Worm (Caenorhabditis elegans) whole organism, midembryonic: ENCODE data around the gene eif-2Bepsilon.

Experiments used
- T22C8.4 ChIP-seq: fragments of 200-800 bp; sonication (Bioruptor generic); IDR thresholded peaks from 2 replicates; pipeline ENCODE4 v1.3.6; 2022; ENCODE audit warnings: missing genetic modification characterization, missing compliant biosample characterization
- cog-1 ChIP-seq: sonication (generic microtip); optimal IDR thresholded peaks from 2 replicates; lab custom pipeline; 2016; ENCODE audit warnings: missing genetic modification characterization, missing compliant biosample characterization
- flt-1 ChIP-seq: fragments of 200-800 bp; sonication (Bioruptor generic); IDR thresholded peaks from 2 replicates; pipeline ENCODE4 v1.3.6; 2022; ENCODE audit warnings: missing genetic modification characterization, missing compliant biosample characterization
- klf-2 ChIP-seq: fragments of 200-800 bp; sonication (Bioruptor generic); conservative IDR thresholded peaks from 2 replicates; pipeline ENCODE4 v1.3.6; 2022; ENCODE audit warnings: missing genetic modification reagents, missing genetic modification characterization, missing compliant biosample characterization
- med-1 ChIP-seq: sonication (generic microtip); optimal IDR thresholded peaks from 2 replicates; lab custom pipeline; 2017; ENCODE audit warnings: missing genetic modification characterization, mild to moderate bottlenecking, missing compliant biosample characterization, antibody characterized with exemption, missing genetic modification reagents; ENCODE audit not compliant: insufficient read depth
- ref-1 ChIP-seq: fragments of 200-800 bp; sonication (Bioruptor generic); conservative IDR thresholded peaks from 2 replicates; pipeline ENCODE4 v1.3.6; 2022; ENCODE audit warnings: missing genetic modification reagents, missing genetic modification characterization, missing compliant biosample characterization
- tab-1 ChIP-seq: fragments of 200-800 bp; sonication (Bioruptor generic); IDR thresholded peaks from 2 replicates; pipeline ENCODE4 v1.3.6; 2022; ENCODE audit warnings: missing genetic modification characterization, missing compliant biosample characterization
- ztf-23 ChIP-seq: fragments of 200-800 bp; sonication (Bioruptor generic); IDR thresholded peaks from 2 replicates; pipeline ENCODE4 v1.3.6; 2022; ENCODE audit warnings: missing genetic modification reagents, missing genetic modification characterization, missing compliant biosample characterization
- ztf-29 ChIP-seq: fragments of 200-800 bp; sonication (Bioruptor generic); IDR thresholded peaks from 2 replicates; pipeline ENCODE4 v1.3.6; 2022; ENCODE audit warnings: missing genetic modification reagents, missing genetic modification characterization, missing compliant biosample characterization

eif-2Bepsilon gene

DNA sequence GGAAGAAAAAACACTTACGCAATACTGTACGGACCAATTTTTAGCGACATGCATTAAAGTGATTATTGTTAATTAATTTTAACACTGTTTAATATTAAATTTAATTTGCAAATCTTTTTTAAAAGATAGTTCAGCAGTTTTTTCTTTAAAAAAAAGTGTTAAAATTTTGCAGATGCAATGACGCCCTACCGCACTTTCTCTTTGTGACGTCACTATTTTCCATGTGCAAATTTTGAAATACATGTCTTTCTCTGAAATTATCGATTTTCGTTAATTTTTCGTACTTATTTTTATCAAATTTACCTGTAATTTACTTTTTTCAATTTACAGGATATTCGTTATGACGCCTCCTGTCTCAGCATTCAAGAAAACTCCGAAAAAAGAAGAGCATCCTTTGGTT lies at the start of gene eif-2Bepsilon, which contains the start of gene piga-1:
TSS of gene eif-2Bepsilon (plus strand) at position 331 of the 400 bp plus-strand sequence.
TSS of gene piga-1 (minus strand) at position 174 of the 400 bp plus-strand sequence.
- TF ChIP-seq med-1 (no peak), flt-1 (no peak), tab-1 (GFP tag; lab: Robert Waterston, UW) (no peak), ztf-29 (no peak), ztf-23 (no peak), ref-1 (GFP tag; lab: Robert Waterston, UW) (no peak), T22C8.4 (no peak)

DNA sequence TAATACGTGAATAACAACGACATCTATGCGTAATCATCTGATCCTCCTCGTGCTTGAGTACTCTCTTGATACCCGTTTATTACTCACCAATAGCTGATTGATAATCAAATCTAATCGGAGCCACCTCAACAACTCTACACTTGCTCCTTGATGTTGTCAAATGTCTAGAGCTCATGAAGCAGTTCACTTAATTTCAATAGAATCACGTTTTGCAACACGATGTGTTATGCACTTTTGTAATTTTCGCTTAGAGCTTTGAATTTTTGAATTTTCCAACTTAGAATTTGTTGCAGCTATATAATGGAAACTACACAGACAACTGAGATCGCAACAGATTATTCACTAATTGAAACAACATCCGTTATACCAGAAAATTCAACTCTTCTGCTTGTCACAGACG lies 49.2 kb upstream of the eif-2Bepsilon start, which contains the start of gene T22C8.1:
TSS of gene T22C8.1 (plus strand) at position 301 of the 400 bp plus-strand sequence.
- no peak for TF ChIP-seq cog-1 (tag; lab: Kevin White, UChicago)
- TF ChIP-seq flt-1 = no peak
- TF ChIP-seq ztf-29 = no peak
- no peak for TF ChIP-seq ref-1 (GFP tag; lab: Robert Waterston, UW)

DNA sequence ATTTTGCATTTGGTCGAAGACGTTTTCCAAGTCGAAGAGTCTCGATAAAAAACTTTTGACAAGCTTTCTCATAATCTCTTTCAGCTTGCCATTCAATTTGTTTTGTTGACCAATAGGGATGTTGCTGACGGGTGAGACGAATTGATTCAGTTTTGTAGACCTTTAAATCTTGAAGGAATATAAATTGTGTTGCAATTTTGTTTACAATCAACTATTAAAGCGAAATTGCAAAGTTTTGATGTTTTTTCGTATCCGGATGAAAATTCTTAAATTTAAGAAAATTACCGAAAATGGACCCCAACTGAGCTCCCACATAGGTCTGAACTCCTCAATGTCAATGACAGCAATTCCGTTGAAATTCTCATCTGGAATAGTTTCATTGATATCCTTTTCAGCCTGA lies 45.5 kb upstream of the eif-2Bepsilon start:
- TF ChIP-seq ref-1 (GFP tag; lab: Robert Waterston, UW) = no peak
- no peak for TF ChIP-seq cog-1 (tag; lab: Kevin White, UChicago)
- TF ChIP-seq klf-2 (GFP tag; lab: Robert Waterston, UW) = no peak
- TF ChIP-seq ztf-23 = no peak
- no peak for TF ChIP-seq med-1
- no peak for TF ChIP-seq ztf-29
- TF ChIP-seq tab-1 (GFP tag; lab: Robert Waterston, UW) = no peak
- no peak for TF ChIP-seq T22C8.4
- no peak for TF ChIP-seq flt-1

DNA sequence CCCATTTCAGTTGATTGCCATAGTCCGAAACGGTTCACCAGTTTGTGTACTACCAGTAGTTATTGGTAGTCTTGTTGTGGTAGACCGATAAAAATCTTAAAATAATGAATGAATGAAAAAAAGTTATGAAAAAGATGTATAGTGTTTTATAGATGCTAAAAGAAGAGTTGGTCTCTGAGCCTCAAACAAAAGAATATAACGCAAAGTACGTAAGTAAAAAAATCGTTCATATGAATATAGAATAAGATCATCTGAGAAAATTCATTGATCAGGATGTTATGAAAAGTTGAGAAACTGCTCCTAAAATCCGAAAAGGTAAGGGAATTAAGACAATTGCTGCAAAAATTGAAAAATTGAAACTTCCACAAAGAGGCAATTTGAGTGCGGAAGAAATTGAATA lies 44.2 kb upstream of the eif-2Bepsilon start, which contains the start of gene chhy-1:
TSS of gene chhy-1 (minus strand) at position 101 of the 400 bp plus-strand sequence.
- TF ChIP-seq med-1 = no peak
- TF ChIP-seq flt-1 = no peak
- no peak for TF ChIP-seq tab-1 (GFP tag; lab: Robert Waterston, UW)
- no peak for TF ChIP-seq ztf-29
- TF ChIP-seq ztf-23 = no peak
- no peak for TF ChIP-seq klf-2 (GFP tag; lab: Robert Waterston, UW)
- TF ChIP-seq ref-1 (GFP tag; lab: Robert Waterston, UW) = no peak
- no peak for TF ChIP-seq cog-1 (tag; lab: Kevin White, UChicago)
- TF ChIP-seq T22C8.4 = no peak

DNA sequence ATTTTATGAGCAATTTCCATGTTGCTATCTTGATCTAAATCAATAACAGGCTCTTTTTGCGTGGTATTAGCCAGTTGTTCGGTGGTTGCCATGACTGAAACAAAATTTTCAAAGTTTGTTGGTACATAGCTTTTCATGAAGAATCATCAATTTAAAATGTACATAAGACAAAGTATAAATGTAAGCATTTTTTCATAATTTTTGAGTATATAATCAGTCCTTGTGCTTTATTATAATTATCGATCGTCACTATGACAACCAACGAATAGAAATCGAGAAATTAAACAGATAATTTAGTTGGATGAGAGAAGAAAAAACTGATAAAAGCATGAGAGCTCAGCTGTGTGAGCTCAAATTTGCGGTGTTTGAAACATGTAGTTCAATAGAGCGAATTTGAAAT lies 39.8 kb upstream of the eif-2Bepsilon start, which contains the start of gene T22C8.3:
TSS of gene T22C8.3 (minus strand) at position 101 of the 400 bp plus-strand sequence.
- TF ChIP-seq T22C8.4 (no peak), klf-2 (GFP tag; lab: Robert Waterston, UW) (no peak), med-1 (no peak), cog-1 (tag; lab: Kevin White, UChicago) (no peak), ztf-23 (no peak), ref-1 (GFP tag; lab: Robert Waterston, UW) (no peak), ztf-29 (no peak), tab-1 (GFP tag; lab: Robert Waterston, UW) (no peak)

DNA sequence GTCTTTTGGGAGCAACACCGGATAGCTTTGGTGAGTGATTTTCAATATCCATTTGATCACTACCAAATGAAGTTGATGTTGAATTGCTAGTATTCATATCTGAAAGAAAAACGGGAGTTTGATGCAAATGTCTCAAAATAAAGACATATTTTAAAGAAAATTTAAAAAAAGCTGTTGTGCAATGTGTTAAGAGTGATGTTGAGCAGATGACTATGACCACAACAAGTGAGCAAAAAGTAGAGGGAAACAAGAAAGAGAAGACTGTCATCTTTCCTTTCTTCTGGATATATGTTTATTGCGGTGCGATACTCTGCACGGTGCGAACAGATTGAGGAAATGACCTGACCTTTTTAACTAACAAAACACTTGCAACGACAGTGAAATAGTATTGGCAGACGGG lies 38.3 kb upstream of the eif-2Bepsilon start, which contains the start of gene T22C8.4:
TSS of gene T22C8.4 (minus strand) at position 101 of the 400 bp plus-strand sequence.
- TF ChIP-seq med-1 = no peak
- TF ChIP-seq ztf-29 = no peak
- TF ChIP-seq tab-1 (GFP tag; lab: Robert Waterston, UW) = no peak
- TF ChIP-seq T22C8.4 = no peak
- TF ChIP-seq ref-1 (GFP tag; lab: Robert Waterston, UW) = no peak
- TF ChIP-seq ztf-23 = no peak
- TF ChIP-seq cog-1 (tag; lab: Kevin White, UChicago) = no peak
- TF ChIP-seq klf-2 (GFP tag; lab: Robert Waterston, UW) = no peak

DNA sequence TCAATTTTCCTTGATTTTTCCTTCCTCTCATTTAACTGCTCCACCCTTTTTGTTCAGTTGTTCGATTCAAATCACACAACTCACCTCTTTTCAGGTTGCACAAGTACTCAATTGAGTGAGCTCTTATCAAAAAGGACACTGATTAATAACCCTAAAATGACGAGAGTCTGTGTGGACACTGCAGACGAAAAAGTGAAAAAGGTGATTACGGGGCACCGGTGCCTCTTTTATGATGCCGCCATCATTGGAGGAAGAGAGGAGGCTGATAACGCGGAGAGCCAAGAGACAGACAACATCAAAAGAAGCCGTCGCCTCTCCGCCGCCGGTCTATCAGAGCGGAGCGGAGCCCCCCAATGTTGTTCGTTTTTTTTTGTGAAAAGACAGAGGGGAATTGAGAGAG lies 36.5 kb upstream of the eif-2Bepsilon start, which contains the start of gene sptf-2:
TSS of gene sptf-2 (plus strand) at position 297 of the 400 bp plus-strand sequence.
- TF ChIP-seq T22C8.4 (no peak), med-1 (no peak), klf-2 (GFP tag; lab: Robert Waterston, UW) (no peak)

DNA sequence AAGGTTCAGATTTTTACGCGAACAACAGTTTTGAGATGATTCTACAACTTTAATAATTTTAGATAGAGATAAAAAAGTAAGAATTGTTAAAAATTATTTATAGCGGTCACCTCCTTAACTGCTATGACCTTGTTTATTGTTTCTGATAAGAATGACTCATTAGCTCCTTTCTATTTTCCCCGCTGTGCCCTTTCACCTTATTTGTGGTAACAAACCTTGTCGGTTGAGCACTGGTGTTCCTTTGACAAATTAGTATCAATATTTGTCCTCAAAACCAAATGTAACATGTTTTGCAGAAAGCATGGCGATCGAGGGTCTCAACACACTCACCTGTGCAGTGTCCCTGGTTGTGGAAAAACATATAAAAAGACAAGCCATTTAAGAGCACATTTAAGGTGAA lies 35.1 kb upstream of the eif-2Bepsilon start:
- TF ChIP-seq tab-1 (GFP tag; lab: Robert Waterston, UW) (no peak), ztf-23 (no peak), cog-1 (tag; lab: Kevin White, UChicago) (no peak), klf-2 (GFP tag; lab: Robert Waterston, UW) (no peak), T22C8.4 (no peak), ref-1 (GFP tag; lab: Robert Waterston, UW) (no peak), ztf-29 (no peak), flt-1 (no peak), med-1 (no peak)

DNA sequence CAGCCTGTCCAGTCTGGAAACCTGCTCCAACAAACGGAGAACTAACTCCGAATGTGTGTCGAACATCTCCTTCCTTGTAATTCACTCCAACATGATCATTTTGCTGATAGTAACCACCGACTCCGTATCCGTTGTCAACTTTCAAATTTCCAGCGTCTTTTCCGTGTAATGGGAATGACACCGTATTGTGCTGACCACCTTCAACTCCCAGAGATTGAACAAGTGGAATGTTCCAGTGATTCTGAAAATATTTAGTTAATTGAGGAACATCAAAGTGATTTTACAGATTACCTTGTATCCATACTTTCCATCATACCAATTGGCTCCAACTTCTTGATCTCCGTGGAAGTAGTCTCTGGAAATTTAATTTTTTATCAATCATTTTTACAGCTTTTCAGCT lies 33.8 kb upstream of the eif-2Bepsilon start:
- no peak for TF ChIP-seq flt-1

DNA sequence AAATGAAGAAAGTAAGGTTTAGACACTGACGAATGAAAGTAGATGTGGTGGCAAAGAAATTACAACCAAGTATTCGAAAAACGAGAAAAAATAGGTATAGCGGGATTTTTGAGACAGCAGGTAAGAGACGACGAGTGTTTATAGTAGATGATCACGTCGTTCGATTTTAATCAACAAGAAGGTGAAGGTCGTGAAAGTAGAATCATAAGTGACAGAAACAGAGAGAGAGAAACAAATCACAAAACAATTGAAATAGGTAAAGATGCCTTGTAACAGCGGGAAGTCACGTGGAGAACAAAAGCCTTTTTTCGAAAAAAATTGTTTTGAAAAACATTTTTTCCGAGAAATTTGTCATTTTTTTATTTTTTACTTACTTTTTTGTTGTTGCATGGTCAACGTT lies 31.6 kb upstream of the eif-2Bepsilon start, which contains the start of gene T22C8.6:
TSS of gene T22C8.6 (minus strand) at position 194 of the 400 bp plus-strand sequence.
- TF ChIP-seq tab-1 (GFP tag; lab: Robert Waterston, UW) (no peak), flt-1 (no peak), ref-1 (GFP tag; lab: Robert Waterston, UW) (no peak), T22C8.4 (no peak), ztf-23 (no peak), med-1 (no peak), ztf-29 (no peak), cog-1 (tag; lab: Kevin White, UChicago) (no peak), klf-2 (GFP tag; lab: Robert Waterston, UW) (no peak)

DNA sequence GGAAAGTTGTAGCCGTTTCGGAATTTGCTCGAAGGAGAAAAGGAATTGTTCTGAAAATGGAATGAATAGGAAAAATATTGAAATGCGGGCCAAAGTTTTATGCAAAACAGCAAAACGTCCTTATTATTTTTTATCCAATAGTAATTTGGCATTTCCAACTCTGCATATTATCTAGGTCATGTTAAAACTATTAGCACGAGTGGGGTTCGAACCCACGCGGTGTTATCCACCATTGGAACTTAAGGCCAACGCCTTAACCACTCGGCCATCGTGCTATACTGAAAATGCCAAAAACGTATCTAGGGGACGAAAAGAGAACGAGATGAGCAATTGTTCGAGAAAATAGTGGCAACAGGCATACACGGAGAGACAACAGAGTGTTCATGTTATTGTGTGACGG lies 29.9 kb upstream of the eif-2Bepsilon start:
- TF ChIP-seq tab-1 (GFP tag; lab: Robert Waterston, UW) (no peak), T22C8.4 (no peak), flt-1 (no peak), cog-1 (tag; lab: Kevin White, UChicago) (no peak), ref-1 (GFP tag; lab: Robert Waterston, UW) (no peak), ztf-23 (no peak), klf-2 (GFP tag; lab: Robert Waterston, UW) (no peak), ztf-29 (no peak)
